Worm (Caenorhabditis elegans) whole organism, young adult: ENCODE measurements around the gene pho-14.

Source experiments
- B0019.2 ChIP-seq: fragments of 200-800 bp; sonication (Bioruptor generic); conservative IDR thresholded peaks from 2 replicates; pipeline ENCODE4 v1.3.6; 2022; ENCODE audit warnings: missing genetic modification reagents, missing genetic modification characterization, missing compliant biosample characterization
- B0035.1 ChIP-seq: sonication (generic microtip); optimal IDR thresholded peaks from 2 replicates; lab custom pipeline; 2016; ENCODE audit warnings: missing genetic modification characterization, mild to moderate bottlenecking, missing compliant biosample characterization, missing genotype, missing genetic modification reagents
- D2030.7 ChIP-seq: fragments of 200-800 bp; sonication (Bioruptor generic); IDR thresholded peaks from 2 replicates; pipeline ENCODE4 v1.3.6; 2022; ENCODE audit warnings: missing genetic modification reagents, missing genetic modification characterization, missing compliant biosample characterization
- F23B12.7 ChIP-seq: sonication (generic microtip); optimal IDR thresholded peaks from 2 replicates; lab custom pipeline; 2017; ENCODE audit warnings: missing genetic modification characterization, mild to moderate bottlenecking, missing compliant biosample characterization, antibody characterized with exemption, moderate library complexity; ENCODE audit not compliant: insufficient read depth
- F33H1.4 ChIP-seq: fragments of 200-800 bp; sonication (Bioruptor generic); IDR thresholded peaks from 2 replicates; pipeline ENCODE4 v1.3.6; 2022; ENCODE audit warnings: missing genetic modification reagents, missing genetic modification characterization, missing compliant biosample characterization
- F57A8.1 ChIP-seq: fragments of 200-800 bp; sonication (Bioruptor generic); optimal IDR thresholded peaks from 2 replicates; lab custom pipeline; 2018; ENCODE audit warnings: mild to moderate bottlenecking, missing genetic modification characterization, moderate library complexity, missing compliant biosample characterization
- F57C9.4 ChIP-seq: sonication (generic microtip); optimal IDR thresholded peaks from 2 replicates; lab custom pipeline; 2017; ENCODE audit warnings: mild to moderate bottlenecking, missing genetic modification characterization, missing compliant biosample characterization
- K11D2.4 ChIP-seq: fragments of 200-800 bp; sonication (Bioruptor generic); IDR thresholded peaks from 2 replicates; pipeline ENCODE4 v1.3.6; 2022; ENCODE audit warnings: missing genetic modification reagents, missing genetic modification characterization, missing compliant biosample characterization
- K12H6.12 ChIP-seq: fragments of 200-800 bp; sonication (Bioruptor generic); optimal IDR thresholded peaks from 2 replicates; lab custom pipeline; 2018; ENCODE audit warnings: mild to moderate bottlenecking, missing genetic modification characterization, missing compliant biosample characterization
- T07F8.4 ChIP-seq: sonication (generic microtip); optimal IDR thresholded peaks from 2 replicates; lab custom pipeline; 2016; ENCODE audit warnings: mild to moderate bottlenecking, missing genetic modification characterization, moderate library complexity, missing compliant biosample characterization
- Y67H2A.10 ChIP-seq: fragments of 200-800 bp; sonication (Bioruptor generic); conservative IDR thresholded peaks from 2 replicates; pipeline ENCODE4 v1.3.6; 2022; ENCODE audit warnings: missing genetic modification reagents, missing genetic modification characterization, missing compliant biosample characterization
- ZK185.1 ChIP-seq: sonication (generic microtip); optimal IDR thresholded peaks from 2 replicates; lab custom pipeline; 2016; ENCODE audit warnings: mild to moderate bottlenecking, missing genetic modification characterization, missing compliant biosample characterization; ENCODE audit not compliant: poor library complexity, severe bottlenecking
- aptf-2 ChIP-seq: fragments of 200-800 bp; sonication (Bioruptor generic); conservative IDR thresholded peaks from 2 replicates; pipeline ENCODE4 v1.3.6; 2022; ENCODE audit warnings: missing genetic modification reagents, missing genetic modification characterization, missing compliant biosample characterization
- athp-1 ChIP-seq: sonication (generic microtip); optimal IDR thresholded peaks from 2 replicates; lab custom pipeline; 2017; ENCODE audit warnings: mild to moderate bottlenecking, missing genetic modification characterization, missing compliant biosample characterization
- bed-2 ChIP-seq: fragments of 200-800 bp; sonication (Bioruptor generic); IDR thresholded peaks from 2 replicates; pipeline ENCODE4 v1.3.6; 2022; ENCODE audit warnings: missing genetic modification reagents, missing genetic modification characterization, missing compliant biosample characterization
- ccch-3 ChIP-seq: fragments of 200-800 bp; sonication (Bioruptor generic); optimal IDR thresholded peaks from 2 replicates; lab custom pipeline; 2018; ENCODE audit warnings: mild to moderate bottlenecking, missing genetic modification characterization, missing compliant biosample characterization
- cebp-1 ChIP-seq, 2 experiments: fragments of 200-800 bp in 1 of 2; sonication (Bioruptor generic) in 1 of 2; sonication (generic microtip) in 1 of 2; IDR thresholded peaks in 1 of 2; optimal IDR thresholded peaks in 1 of 2; 2 replicates each; pipeline versions ENCODE4 v1.3.6 to Lab custom; 2017 to 2022; ENCODE audit warnings: missing compliant biosample characterization in 2 of 2, missing genetic modification characterization in 2 of 2, mild to moderate bottlenecking in 1 of 2, missing genetic modification reagents in 1 of 2, moderate library complexity in 1 of 2
- cebp-2 ChIP-seq: fragments of 200-800 bp; sonication (Bioruptor generic); IDR thresholded peaks from 2 replicates; pipeline ENCODE4 v1.3.6; 2022; ENCODE audit warnings: missing genetic modification characterization, missing compliant biosample characterization
- ceh-27 ChIP-seq: fragments of 200-800 bp; sonication (Bioruptor generic); optimal IDR thresholded peaks from 2 replicates; lab custom pipeline; 2018; ENCODE audit warnings: mild to moderate bottlenecking, missing genetic modification characterization, moderate library complexity, missing compliant biosample characterization
- ceh-40 ChIP-seq: fragments of 200-800 bp; sonication (Bioruptor generic); IDR thresholded peaks from 2 replicates; pipeline ENCODE4 v1.3.6; 2022; ENCODE audit warnings: missing genetic modification characterization, missing compliant biosample characterization
- dox-1 ChIP-seq: fragments of 200-800 bp; sonication (Bioruptor generic); IDR thresholded peaks from 2 replicates; pipeline ENCODE4 v1.3.6; 2022; ENCODE audit warnings: missing genetic modification reagents, missing genetic modification characterization, missing compliant biosample characterization
- dpl-1 ChIP-seq: fragments of 150-350 bp; optimal IDR thresholded peaks from 2 replicates; lab custom pipeline; 2014; ENCODE audit warnings: missing biosample characterization, missing genetic modification reagents, missing genetic modification characterization
- egrh-3 ChIP-seq: fragments of 200-800 bp; sonication (Bioruptor generic); IDR thresholded peaks from 2 replicates; pipeline ENCODE4 v1.3.6; 2022; ENCODE audit warnings: missing genetic modification reagents, missing genetic modification characterization, missing compliant biosample characterization
- ekl-4 ChIP-seq: fragments of 200-800 bp; sonication (Bioruptor generic); IDR thresholded peaks from 2 replicates; pipeline ENCODE4 v1.3.6; 2022; ENCODE audit warnings: missing genetic modification reagents, missing genetic modification characterization, missing compliant biosample characterization
- hlh-26 ChIP-seq: fragments of 200-800 bp; sonication (Bioruptor generic); conservative IDR thresholded peaks from 2 replicates; pipeline ENCODE4 v1.3.6; 2022; ENCODE audit warnings: missing genetic modification reagents, missing genetic modification characterization, missing compliant biosample characterization
- hrde-1 ChIP-seq: sonication (generic microtip); optimal IDR thresholded peaks from 2 replicates; lab custom pipeline; 2016; ENCODE audit warnings: missing genetic modification characterization, mild to moderate bottlenecking, missing compliant biosample characterization, moderate library complexity, missing genotype, missing genetic modification reagents, borderline replicate concordance
- hsf-1 ChIP-seq: fragments of 200-800 bp; sonication (Bioruptor generic); IDR thresholded peaks from 2 replicates; pipeline ENCODE4 v1.3.6; 2022; ENCODE audit warnings: missing genetic modification reagents, missing genetic modification characterization, missing compliant biosample characterization
- let-526 ChIP-seq: fragments of 200-800 bp; sonication (Bioruptor generic); IDR thresholded peaks from 2 replicates; pipeline ENCODE4 v1.3.6; 2022; ENCODE audit warnings: missing genetic modification reagents, missing genetic modification characterization, missing compliant biosample characterization
- lin-26 ChIP-seq: fragments of 200-800 bp; sonication (Bioruptor generic); IDR thresholded peaks from 2 replicates; pipeline ENCODE4 v1.3.6; 2022; ENCODE audit warnings: missing genetic modification reagents, missing genetic modification characterization, missing compliant biosample characterization
- lin-40 ChIP-seq: sonication (generic microtip); optimal IDR thresholded peaks from 2 replicates; lab custom pipeline; 2016; ENCODE audit warnings: missing genetic modification characterization, mild to moderate bottlenecking, missing compliant biosample characterization, missing genotype, missing genetic modification reagents
- lsl-1 ChIP-seq: fragments of 200-800 bp; sonication (Bioruptor generic); optimal IDR thresholded peaks from 2 replicates; lab custom pipeline; 2018; ENCODE audit warnings: mild to moderate bottlenecking, missing genetic modification characterization, moderate library complexity, missing compliant biosample characterization
- madf-10 ChIP-seq: sonication (generic microtip); optimal IDR thresholded peaks from 2 replicates; lab custom pipeline; 2016; ENCODE audit warnings: mild to moderate bottlenecking, missing genetic modification characterization, missing compliant biosample characterization
- mcd-1 ChIP-seq: fragments of 200-800 bp; sonication (Bioruptor generic); IDR thresholded peaks from 2 replicates; pipeline ENCODE4 v1.3.6; 2022; ENCODE audit warnings: missing genetic modification reagents, missing genetic modification characterization, missing compliant biosample characterization
- nhr-80 ChIP-seq: sonication (generic microtip); optimal IDR thresholded peaks from 2 replicates; lab custom pipeline; 2016; ENCODE audit warnings: missing genetic modification characterization, missing compliant biosample characterization
- pbrm-1 ChIP-seq: fragments of 200-800 bp; sonication (Bioruptor generic); IDR thresholded peaks from 2 replicates; pipeline ENCODE4 v1.3.6; 2022; ENCODE audit warnings: missing genetic modification reagents, missing genetic modification characterization, missing compliant biosample characterization
- rpc-1 ChIP-seq, 2 experiments: fragments of 150-350 bp in 1 of 2; sonication (generic microtip) in 1 of 2; optimal IDR thresholded peaks; 2 replicates each; lab custom pipeline; 2014 to 2018; ENCODE audit warnings: missing biosample characterization in 1 of 2, missing genetic modification characterization in 1 of 2, missing genetic modification reagents in 1 of 2, missing genotype in 1 of 2
- sptf-2 ChIP-seq: fragments of 200-800 bp; sonication (Bioruptor generic); optimal IDR thresholded peaks from 2 replicates; lab custom pipeline; 2018; ENCODE audit warnings: mild to moderate bottlenecking, missing genetic modification characterization, missing compliant biosample characterization
- unc-130 ChIP-seq: sonication (generic microtip); optimal IDR thresholded peaks from 2 replicates; lab custom pipeline; 2016; ENCODE audit warnings: missing genetic modification reagents, missing genetic modification characterization, missing compliant biosample characterization
- ztf-18 ChIP-seq: sonication (generic microtip); optimal IDR thresholded peaks from 2 replicates; lab custom pipeline; 2016; ENCODE audit warnings: missing genotype, mild to moderate bottlenecking, missing genetic modification characterization, missing compliant biosample characterization
- ztf-28 ChIP-seq: fragments of 200-800 bp; sonication (Bioruptor generic); IDR thresholded peaks from 2 replicates; pipeline ENCODE4 v1.3.6; 2022; ENCODE audit warnings: missing genetic modification reagents, missing genetic modification characterization, missing compliant biosample characterization

Gene pho-14

DNA sequence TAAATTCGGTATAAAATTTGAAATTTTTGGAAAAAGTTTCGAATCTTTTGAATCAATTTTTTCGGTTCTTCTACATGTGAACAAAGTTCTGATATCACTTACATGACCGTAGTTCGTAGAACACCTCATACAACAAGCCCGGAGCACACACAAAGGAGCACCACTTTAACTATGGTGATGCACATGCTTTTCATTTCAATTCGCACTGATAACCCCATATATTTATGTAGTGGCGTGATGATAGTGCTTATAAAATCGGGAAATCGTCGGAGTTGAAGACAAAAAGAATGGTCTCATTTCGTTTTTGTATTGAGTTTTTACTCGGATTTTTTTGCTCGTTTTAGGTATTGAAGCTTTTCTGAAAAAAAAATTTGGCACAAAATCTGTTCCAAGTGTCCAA is 40.1 kb upstream of the pho-14 start, which contains the start of gene W09B6.4:
W09B6.4 (minus strand) TSS at position 151 of the 400 bp plus-strand sequence.
- TF ChIP-seq nhr-80 (tag; lab: Kevin White, UChicago) (peak; percentile 58), F23B12.7 (tag; lab: Kevin White, UChicago) (no peak)

DNA sequence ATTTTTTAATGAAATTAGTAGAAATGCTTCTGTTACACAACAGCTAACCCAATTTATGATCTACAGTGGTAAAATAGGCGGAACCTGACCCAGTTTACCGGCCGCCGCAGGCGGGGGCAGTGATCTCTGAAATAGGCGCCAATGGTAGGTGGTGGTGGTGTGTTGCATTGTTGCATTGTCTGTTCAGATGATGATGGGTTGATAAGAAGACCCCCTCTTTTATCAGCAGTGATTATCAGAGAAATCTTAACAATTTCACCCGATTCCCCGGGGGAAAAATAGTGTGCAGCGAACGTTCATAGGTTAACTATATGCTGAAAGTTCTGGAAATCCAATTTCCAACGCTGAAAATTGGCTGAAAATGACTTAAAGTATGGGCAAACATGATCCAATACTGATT is 38.0 kb upstream of the pho-14 start:
- 0 out of 2 replicates have a peak, but pooled peaks have one; percentile 12 for TF ChIP-seq mcd-1
- TF ChIP-seq hlh-26 (GFP tag; lab: Robert Waterston, UW) = no peak
- no peak for TF ChIP-seq ccch-3 (GFP tag; lab: Kevin White, UChicago)
- TF ChIP-seq nhr-80 (tag; lab: Kevin White, UChicago) = peak; percentile 55
- peak; percentile 9; the same call in 1 of the 2 replicates for TF ChIP-seq dox-1 (GFP tag; lab: Robert Waterston, UW)
- TF ChIP-seq sptf-2 = no peak
- TF ChIP-seq, all 124 proteins: peak for 3

- TF ChIP-seq F57C9.4 (tag; lab: Kevin White, UChicago) (no peak), egrh-3 (GFP tag; lab: Robert Waterston, UW) (no peak), K12H6.12 (no peak), hrde-1 (no peak), cebp-1 (GFP tag; IDR thresholded peaks at IDR 0.05; lab: Robert Waterston, UW) (no peak), cebp-1 (tag; optimal IDR thresholded peaks at IDR 0.05; lab: Kevin White, UChicago) (no peak), T07F8.4 (tag; lab: Kevin White, UChicago) (no peak), ZK185.1 (tag; lab: Kevin White, UChicago) (no peak), dpl-1 (no peak), D2030.7 (GFP tag; lab: Robert Waterston, UW) (no peak), ceh-40 (GFP tag; lab: Robert Waterston, UW) (no peak), dox-1 (GFP tag; lab: Robert Waterston, UW) (no peak), rpc-1 (optimal IDR thresholded peaks at IDR 0.05; lab: Kevin White, UChicago) (no peak), rpc-1 (tag; optimal IDR thresholded peaks at IDR 0.05; lab: Kevin White, UChicago) (no peak), Y67H2A.10 (no peak), lin-40 (no peak), B0035.1 (tag; lab: Kevin White, UChicago) (no peak), let-526 (GFP tag; lab: Robert Waterston, UW) (no peak), ccch-3 (GFP tag; lab: Kevin White, UChicago) (no peak), cebp-2 (GFP tag; lab: Robert Waterston, UW) (no peak), F57A8.1 (GFP tag; lab: Kevin White, UChicago) (no peak)
Observed at ce11 chrII:1136485-1136884, 35.9 kb upstream of the pho-14 start, which contains the start of gene pod-2. Gene pod-2, plus strand, starts transcription at chrII:1136785.

- TF ChIP-seq unc-130 (GFP tag; lab: Kevin White, UChicago) (peak; percentile 46), bed-2 (peak; percentile 63), madf-10 (tag; lab: Kevin White, UChicago) (peak; percentile 21), ztf-28 (peak; percentile 90), athp-1 (peak; percentile 0), ztf-18 (tag; lab: Kevin White, UChicago) (peak; percentile 24), lsl-1 (GFP tag; lab: Kevin White, UChicago) (peak; percentile 14), K11D2.4 (GFP tag; lab: Robert Waterston, UW) (peak; percentile 60), mcd-1 (peak; percentile 96), aptf-2 (GFP tag; lab: Robert Waterston, UW) (peak; percentile 80), hsf-1 (GFP tag; lab: Robert Waterston, UW) (peak; percentile 90), lin-26 (peak; percentile 71), ceh-27 (GFP tag; lab: Kevin White, UChicago) (peak; percentile 50), D2030.7 (GFP tag; lab: Robert Waterston, UW) (peak; percentile 99), F33H1.4 (GFP tag; lab: Robert Waterston, UW) (peak; percentile 64), ekl-4 (GFP tag; lab: Robert Waterston, UW) (peak; percentile 46; the same call in 1 of the 2 replicates), cebp-1 (GFP tag; IDR thresholded peaks at IDR 0.05; lab: Robert Waterston, UW) (peak; percentile 65), cebp-1 (tag; optimal IDR thresholded peaks at IDR 0.05; lab: Kevin White, UChicago) (peak; percentile 35), pbrm-1 (GFP tag; lab: Robert Waterston, UW) (peak; percentile 83), B0019.2 (GFP tag; lab: Robert Waterston, UW) (peak; percentile 79)
Observed at ce11 chrII:1134314-1135108, 33.9 kb upstream of the pho-14 start.
